Worm (Caenorhabditis elegans): ENCODE results near the gene F09E5.12.
A peak's percentile ranks its signal among the peaks of the same experiment; 100 is the strongest.

The F09E5.12 gene

ce11 chrII:5377467-5378238 lies 7.1 kb upstream of the F09E5.12 start, which contains the start of gene prdx-2:
Gene prdx-2, plus strand, starts transcription at chrII:5378195.
- TF ChIP-seq ama-1 (optimal IDR thresholded peaks at IDR 0.05) (no peak), lin-38 (GFP tag; IDR thresholded peaks at IDR 0.05) (peak; percentile 58; the same call in 1 of the 2 replicates), Y48G9A.11 (GFP tag; IDR thresholded peaks at IDR 0.05) (peak; percentile 58; the same call in 1 of the 2 replicates), vab-7 (GFP tag; IDR thresholded peaks at IDR 0.05) (no peak), daf-16 (GFP tag; optimal IDR thresholded peaks at IDR 0.05) (no peak), daf-16 (tag; optimal IDR thresholded peaks at IDR 0.05) (peak; percentile 32), lsy-2 (tag; optimal IDR thresholded peaks at IDR 0.05) (peak in 1 of 2 experiments; percentile 45), saeg-2 (GFP tag; IDR thresholded peaks at IDR 0.05) (no peak), snpc-1.2 (GFP tag; IDR thresholded peaks at IDR 0.05) (no peak), ceh-82 (tag; optimal IDR thresholded peaks at IDR 0.05) (no peak), ztf-7 (tag; optimal IDR thresholded peaks at IDR 0.05) (no peak), daf-8 (GFP tag; IDR thresholded peaks at IDR 0.05) (no peak), nhr-10 (tag; optimal IDR thresholded peaks at IDR 0.05) (no peak), ztf-11 (tag; optimal IDR thresholded peaks at IDR 0.05) (no peak), rbr-2 (tag; optimal IDR thresholded peaks at IDR 0.05) (no peak), aha-1 (tag) (peak; percentile 22), zip-11 (GFP tag; IDR thresholded peaks at IDR 0.05) (no peak), F49E8.2 (tag; optimal IDR thresholded peaks at IDR 0.05; ENCODE audit: borderline replicate concordance) (peak; percentile 18), nhr-28 (tag; optimal IDR thresholded peaks at IDR 0.05) (no peak), dmd-9 (GFP tag; IDR thresholded peaks at IDR 0.05) (no peak), zfp-3 (GFP tag; conservative IDR thresholded peaks at IDR 0.05) (no peak), mxl-3 (GFP tag; optimal IDR thresholded peaks at IDR 0.05) (no peak), set-16 (GFP tag; IDR thresholded peaks at IDR 0.05) (no peak), nhr-102 (tag; optimal IDR thresholded peaks at IDR 0.05) (no peak), dmd-8 (GFP tag; IDR thresholded peaks at IDR 0.05) (no peak), pqm-1 (tag; optimal IDR thresholded peaks at IDR 0.05) (no peak), nhr-11 (tag; optimal IDR thresholded peaks at IDR 0.05) (no peak), lin-13 (GFP tag; optimal IDR thresholded peaks at IDR 0.05) (no peak), nhr-42 (GFP tag; IDR thresholded peaks at IDR 0.05) (no peak), F37D6.2 (tag; optimal IDR thresholded peaks at IDR 0.05) (no peak), zip-2 (tag; optimal IDR thresholded peaks at IDR 0.05) (no peak), dpl-1 (GFP tag; optimal IDR thresholded peaks at IDR 0.05) (no peak), zfp-2 (tag; optimal IDR thresholded peaks at IDR 0.05) (no peak), unc-62 (GFP tag; optimal IDR thresholded peaks at IDR 0.05 in 1 of 2) (peak in 1 of 2 experiments; percentile 98), unc-62 (tag; optimal IDR thresholded peaks at IDR 0.05) (no peak), mxl-2 (GFP tag; conservative IDR thresholded peaks at IDR 0.05) (no peak), zag-1 (tag; optimal IDR thresholded peaks at IDR 0.05) (no peak), unc-130 (GFP tag; optimal IDR thresholded peaks at IDR 0.05) (peak; percentile 56), ces-1 (GFP tag; optimal IDR thresholded peaks at IDR 0.05) (no peak), fos-1 (tag; optimal IDR thresholded peaks at IDR 0.05) (no peak), hmg-1.1 (GFP tag; IDR thresholded peaks at IDR 0.05) (0 out of 2 replicates have a peak, but pooled peaks have one; percentile 30), lin-29 (GFP tag; IDR thresholded peaks at IDR 0.05) (no peak), dve-1 (tag; optimal IDR thresholded peaks at IDR 0.05; ENCODE audit: insufficient read depth) (no peak), nhr-77 (tag; optimal IDR thresholded peaks at IDR 0.05) (no peak), Y105C5A.15 (GFP tag; IDR thresholded peaks at IDR 0.05) (no peak), nhr-25 (tag; optimal IDR thresholded peaks at IDR 0.05; ENCODE audit: borderline replicate concordance, insufficient read depth) (no peak), jun-1 (tag; optimal IDR thresholded peaks at IDR 0.05) (no peak), ceh-20 (GFP tag; IDR thresholded peaks at IDR 0.05) (no peak)
